ENCODE assay signal across 1 fruit fly cellular context in genomic region chrX:8709234-8709843, dm6.
TF ChIP-seq lines count a peak whose summit lies in the region.

Gene Hexo2, plus strand, starts transcription at chrX:8709652.

TF ChIP-seq in whole organism, embryonic, 481 proteins besides CTCF, POLR2A, EP300 and RAD21 (continued from another document):
- TF ChIP-seq seq (GFP tag; IDR thresholded peaks at IDR 0.05; lab: Robert Waterston, UW) (peak; percentile 92), Stat92E (GFP tag; optimal IDR thresholded peaks at IDR 0.05; lab: Kevin White, UChicago) (peak in 1 of 3 experiments; percentile 3), otp (GFP tag; IDR thresholded peaks at IDR 0.05; lab: Robert Waterston, UW) (peak; percentile 96), CG11456 (GFP tag; IDR thresholded peaks at IDR 0.05; lab: Robert Waterston, UW) (peak; percentile 95), CG10366 (GFP tag; IDR thresholded peaks at IDR 0.05; lab: Robert Waterston, UW) (peak; percentile 96), chinmo (GFP tag; IDR thresholded peaks at IDR 0.05; lab: Robert Waterston, UW; ENCODE audit: partially characterized antibody) (0 out of 4 replicates have a peak, but pooled peaks have one; percentile 48), Oli (tag; optimal IDR thresholded peaks at IDR 0.05; lab: Kevin White, UChicago) (peak; percentile 94), CG3995 (GFP tag; optimal IDR thresholded peaks at IDR 0.05; lab: Kevin White, UChicago) (peak; percentile 34), tll (GFP tag; optimal IDR thresholded peaks at IDR 0.05; lab: Kevin White, UChicago) (no peak), Sry-β (GFP tag; optimal IDR thresholded peaks at IDR 0.05; lab: Kevin White, UChicago) (peak; percentile 44), crp (GFP tag; optimal IDR thresholded peaks at IDR 0.05; lab: Kevin White, UChicago) (peak in 1 of 2 experiments; percentile 57), mam (GFP tag; optimal IDR thresholded peaks at IDR 0.05; lab: Kevin White, UChicago) (peak; percentile 88), inv (GFP tag; IDR thresholded peaks at IDR 0.05; lab: Robert Waterston, UW; ENCODE audit: partially characterized antibody) (no peak), Bgb (GFP tag; IDR thresholded peaks at IDR 0.05; lab: Robert Waterston, UW; ENCODE audit: partially characterized antibody) (no peak), CG14965 (GFP tag; optimal IDR thresholded peaks at IDR 0.05; lab: Kevin White, UChicago; ENCODE audit: borderline replicate concordance) (peak; percentile 80), Dll (GFP tag; IDR thresholded peaks at IDR 0.05; lab: Robert Waterston, UW; ENCODE audit: partially characterized antibody) (no peak), CG31365 (tag; optimal IDR thresholded peaks at IDR 0.05; lab: Kevin White, UChicago) (peak; percentile 80), usp (GFP tag; optimal IDR thresholded peaks at IDR 0.05; lab: Kevin White, UChicago) (no peak), mirr (GFP tag; optimal IDR thresholded peaks at IDR 0.05; lab: Kevin White, UChicago) (peak; percentile 58), onecut (GFP tag; IDR thresholded peaks at IDR 0.05; lab: Robert Waterston, UW) (peak; percentile 93), CG12071 (GFP tag; optimal IDR thresholded peaks at IDR 0.05; lab: Kevin White, UChicago) (peak; percentile 94), HLH54F (GFP tag; optimal IDR thresholded peaks at IDR 0.05; lab: Kevin White, UChicago) (peak; percentile 84), eve (GFP tag; optimal IDR thresholded peaks at IDR 0.05; lab: Kevin White, UChicago) (no peak), CG14860 (GFP tag; IDR thresholded peaks at IDR 0.05; lab: Robert Waterston, UW; ENCODE audit: partially characterized antibody) (no peak), CG4360 (GFP tag; IDR thresholded peaks at IDR 0.05; lab: Robert Waterston, UW) (peak; percentile 83), Dfd (GFP tag; optimal IDR thresholded peaks at IDR 0.05; lab: Kevin White, UChicago) (no peak), Dp (GFP tag; optimal IDR thresholded peaks at IDR 0.05; lab: Kevin White, UChicago) (no peak), CG30020 (tag; optimal IDR thresholded peaks at IDR 0.05; lab: Kevin White, UChicago) (peak; percentile 47), CG8388 (GFP tag; optimal IDR thresholded peaks at IDR 0.05; lab: Kevin White, UChicago) (peak; percentile 90), CG18011 (GFP tag; optimal IDR thresholded peaks at IDR 0.05; lab: Kevin White, UChicago) (peak; percentile 47), CG33213 (GFP tag; optimal IDR thresholded peaks at IDR 0.05; lab: Kevin White, UChicago) (peak; percentile 93), hth (optimal IDR thresholded peaks at IDR 0.05; lab: Kevin White, UChicago) (no peak), Side (GFP tag; optimal IDR thresholded peaks at IDR 0.05; lab: Kevin White, UChicago) (peak; percentile 92), CG8359 (GFP tag; optimal IDR thresholded peaks at IDR 0.05; lab: Kevin White, UChicago; ENCODE audit: borderline replicate concordance) (peak; percentile 82), eyg (GFP tag; optimal IDR thresholded peaks at IDR 0.05; lab: Kevin White, UChicago) (peak; percentile 88), ken (GFP tag; IDR thresholded peaks at IDR 0.05; lab: Robert Waterston, UW) (peak; percentile 98), CoRest (tag; optimal IDR thresholded peaks at IDR 0.05; lab: Kevin White, UChicago) (peak; percentile 88), CG11695 (GFP tag; IDR thresholded peaks at IDR 0.05; lab: Robert Waterston, UW) (peak; percentile 91), kah (GFP tag; optimal IDR thresholded peaks at IDR 0.05; lab: Kevin White, UChicago) (peak; percentile 81), CG12744 (GFP tag; optimal IDR thresholded peaks at IDR 0.05; lab: Kevin White, UChicago) (peak; percentile 76), CG1832 (GFP tag; optimal IDR thresholded peaks at IDR 0.05; lab: Kevin White, UChicago) (no peak), gce (GFP tag; IDR thresholded peaks at IDR 0.05; lab: Robert Waterston, UW) (peak; percentile 95; the same call in 2 of the 3 replicates), Bdp1 (GFP tag; optimal IDR thresholded peaks at IDR 0.05; lab: Kevin White, UChicago) (peak; percentile 81), CG14014 (GFP tag; IDR thresholded peaks at IDR 0.05; lab: Robert Waterston, UW) (peak; percentile 91), Hr39 (optimal IDR thresholded peaks at IDR 0.05; lab: Kevin White, UChicago) (no peak), Abd-B (GFP tag; optimal IDR thresholded peaks at IDR 0.05; lab: Kevin White, UChicago) (peak; percentile 83), gfzf (GFP tag; optimal IDR thresholded peaks at IDR 0.05; lab: Kevin White, UChicago) (peak; percentile 5), Doc2 (GFP tag; IDR thresholded peaks at IDR 0.05; lab: Robert Waterston, UW) (peak; percentile 75), btn (GFP tag; optimal IDR thresholded peaks at IDR 0.05; lab: Kevin White, UChicago) (peak; percentile 95), CG12299 (tag; optimal IDR thresholded peaks at IDR 0.05; lab: Kevin White, UChicago) (peak; percentile 69), slou (GFP tag; optimal IDR thresholded peaks at IDR 0.05; lab: Kevin White, UChicago) (peak; percentile 63), kay (GFP tag; optimal IDR thresholded peaks at IDR 0.05; lab: Kevin White, UChicago) (peak; percentile 86), HLH4C (GFP tag; IDR thresholded peaks at IDR 0.05; lab: Robert Waterston, UW; ENCODE audit: partially characterized antibody) (no peak), phol (tag; optimal IDR thresholded peaks at IDR 0.05; lab: Kevin White, UChicago) (peak; percentile 93), Antp (GFP tag; optimal IDR thresholded peaks at IDR 0.05; lab: Kevin White, UChicago) (peak; percentile 98), zf30C (GFP tag; optimal IDR thresholded peaks at IDR 0.05; lab: Kevin White, UChicago) (peak; percentile 73), twi (tag; optimal IDR thresholded peaks at IDR 0.05; lab: Kevin White, UChicago) (peak; percentile 73), CG7271 (tag; optimal IDR thresholded peaks at IDR 0.05; lab: Kevin White, UChicago) (no peak), Poxn (GFP tag; IDR thresholded peaks at IDR 0.05; lab: Robert Waterston, UW) (no peak), amos (GFP tag; IDR thresholded peaks at IDR 0.05; lab: Robert Waterston, UW; ENCODE audit: partially characterized antibody) (no peak), D19B (GFP tag; optimal IDR thresholded peaks at IDR 0.05; lab: Kevin White, UChicago) (peak; percentile 40), Meics (GFP tag; optimal IDR thresholded peaks at IDR 0.05; lab: Kevin White, UChicago) (peak; percentile 83), oc (tag; optimal IDR thresholded peaks at IDR 0.05; lab: Kevin White, UChicago) (peak; percentile 96), Elba2 (GFP tag; optimal IDR thresholded peaks at IDR 0.05; lab: Kevin White, UChicago) (peak; percentile 5), Dip3 (GFP tag; optimal IDR thresholded peaks at IDR 0.05; lab: Kevin White, UChicago) (peak; percentile 72), HmgZ (tag; optimal IDR thresholded peaks at IDR 0.05; lab: Kevin White, UChicago) (peak; percentile 69), disco-r (GFP tag; optimal IDR thresholded peaks at IDR 0.05; lab: Kevin White, UChicago) (peak; percentile 89), Dbx (GFP tag; IDR thresholded peaks at IDR 0.05; lab: Robert Waterston, UW) (no peak; the same call in 2 of the 3 replicates), nmo (GFP tag; optimal IDR thresholded peaks at IDR 0.05; lab: Kevin White, UChicago) (peak; percentile 93), Hey (tag; optimal IDR thresholded peaks at IDR 0.05; lab: Kevin White, UChicago) (peak; percentile 47), CG12942 (GFP tag; optimal IDR thresholded peaks at IDR 0.05; lab: Kevin White, UChicago) (peak; percentile 94), Deaf1 (tag; optimal IDR thresholded peaks at IDR 0.05; lab: Kevin White, UChicago) (peak; percentile 51), CG10321 (GFP tag; IDR thresholded peaks at IDR 0.05; lab: Robert Waterston, UW) (peak; percentile 55; the same call in 1 of the 2 replicates), CG14710 (tag; optimal IDR thresholded peaks at IDR 0.05; lab: Kevin White, UChicago) (peak; percentile 87), tgo (GFP tag; IDR thresholded peaks at IDR 0.05; lab: Robert Waterston, UW) (peak; percentile 95), CG1529 (GFP tag; optimal IDR thresholded peaks at IDR 0.05; lab: Kevin White, UChicago) (peak; percentile 92), CG6254 (GFP tag; optimal IDR thresholded peaks at IDR 0.05; lab: Kevin White, UChicago) (peak; percentile 88), CG1602 (GFP tag; optimal IDR thresholded peaks at IDR 0.05; lab: Kevin White, UChicago) (peak; percentile 90), Hmr (GFP tag; optimal IDR thresholded peaks at IDR 0.05; lab: Kevin White, UChicago) (peak; percentile 76), Oaz (GFP tag; IDR thresholded peaks at IDR 0.05; lab: Robert Waterston, UW) (peak; percentile 91), gsb (GFP tag; IDR thresholded peaks at IDR 0.05; lab: Robert Waterston, UW) (peak; percentile 82), CG12769 (tag; optimal IDR thresholded peaks at IDR 0.05; lab: Kevin White, UChicago) (peak; percentile 94), CG32767 (GFP tag; IDR thresholded peaks at IDR 0.05; lab: Robert Waterston, UW) (peak; percentile 91), CG10543 (GFP tag; optimal IDR thresholded peaks at IDR 0.05; lab: Kevin White, UChicago) (peak; percentile 30), CG1233 (GFP tag; optimal IDR thresholded peaks at IDR 0.05; lab: Kevin White, UChicago) (peak; percentile 83), NC2β (GFP tag; optimal IDR thresholded peaks at IDR 0.05; lab: Kevin White, UChicago) (peak; percentile 93), CG10979 (tag; optimal IDR thresholded peaks at IDR 0.05; lab: Kevin White, UChicago) (peak; percentile 91), HHEX (GFP tag; optimal IDR thresholded peaks at IDR 0.05; lab: Kevin White, UChicago) (peak; percentile 92), chif (GFP tag; optimal IDR thresholded peaks at IDR 0.05; lab: Kevin White, UChicago) (peak; percentile 96 to 97), Nf-YB (GFP tag; optimal IDR thresholded peaks at IDR 0.05; lab: Kevin White, UChicago) (peak; percentile 67), MTF-1 (GFP tag; optimal IDR thresholded peaks at IDR 0.05; lab: Kevin White, UChicago; ENCODE audit: borderline replicate concordance) (peak; percentile 87), vfl (GFP tag; optimal IDR thresholded peaks at IDR 0.05; lab: Kevin White, UChicago) (peak; percentile 68), CG7987 (GFP tag; optimal IDR thresholded peaks at IDR 0.05; lab: Kevin White, UChicago) (peak; percentile 70), CG10209 (GFP tag; optimal IDR thresholded peaks at IDR 0.05; lab: Kevin White, UChicago) (peak; percentile 91), sug (tag; optimal IDR thresholded peaks at IDR 0.05; lab: Kevin White, UChicago) (peak; percentile 65), Doc3 (GFP tag; IDR thresholded peaks at IDR 0.05; lab: Robert Waterston, UW; ENCODE audit: partially characterized antibody) (no peak), CG4820 (GFP tag; optimal IDR thresholded peaks at IDR 0.05; lab: Kevin White, UChicago) (peak; percentile 96), CrebB (tag; optimal IDR thresholded peaks at IDR 0.05; lab: Kevin White, UChicago) (peak; percentile 87), CG11723 (GFP tag; optimal IDR thresholded peaks at IDR 0.05; lab: Kevin White, UChicago) (peak; percentile 79), CG8290 (GFP tag; optimal IDR thresholded peaks at IDR 0.05; lab: Kevin White, UChicago) (peak; percentile 77), CG8290 (tag; optimal IDR thresholded peaks at IDR 0.05; lab: Kevin White, UChicago) (peak; percentile 19 to 98), stwl (tag; optimal IDR thresholded peaks at IDR 0.05; lab: Kevin White, UChicago) (no peak), Aef1 (GFP tag; IDR thresholded peaks at IDR 0.05; lab: Robert Waterston, UW) (peak; percentile 95), vnd (GFP tag; IDR thresholded peaks at IDR 0.05; lab: Robert Waterston, UW; ENCODE audit: partially characterized antibody) (no peak), CG31441 (GFP tag; IDR thresholded peaks at IDR 0.05; lab: Robert Waterston, UW) (peak; percentile 94), Awh (GFP tag; IDR thresholded peaks at IDR 0.05; lab: Robert Waterston, UW) (peak; percentile 96), H2.0 (GFP tag; IDR thresholded peaks at IDR 0.05; lab: Robert Waterston, UW) (peak; percentile 96), dmrt99B (tag; optimal IDR thresholded peaks at IDR 0.05; lab: Kevin White, UChicago) (peak; percentile 96), tin (GFP tag; optimal IDR thresholded peaks at IDR 0.05; lab: Kevin White, UChicago) (peak; percentile 95), CG3838 (GFP tag; optimal IDR thresholded peaks at IDR 0.05; lab: Kevin White, UChicago) (peak; percentile 82)
